Fruit fly (Drosophila melanogaster) whole organism, embryonic: ENCODE data around the gene CG5846.
A peak's percentile ranks its signal among the peaks of the same experiment; 100 is the strongest.

ENCODE experiments used
- Abd-B ChIP-seq: fragments of 200-800 bp; sonication (Bioruptor generic); optimal IDR thresholded peaks from 2 replicates; lab custom pipeline; 2018; ENCODE audit warnings: missing biosample characterization, mild to moderate bottlenecking, missing genetic modification characterization, moderate library complexity
- Antp ChIP-seq: fragments of 200-800 bp; sonication (Bioruptor generic); optimal IDR thresholded peaks from 3 replicates; lab custom pipeline; 2016; ENCODE audit warnings: missing biosample characterization, missing genetic modification characterization
- Awh ChIP-seq: fragments of 200-800 bp; sonication (Bioruptor generic); IDR thresholded peaks from 2 replicates; pipeline ENCODE4, ENCODE4 v1.3.6; 2022; ENCODE audit warnings: missing biosample characterization, missing genetic modification characterization
- CG10274 ChIP-seq: fragments of 200-800 bp; sonication (Bioruptor generic); optimal IDR thresholded peaks from 3 replicates; lab custom pipeline; 2017; ENCODE audit warnings: missing biosample characterization, mild to moderate bottlenecking, missing genetic modification characterization
- CG10366 ChIP-seq: fragments of 200-800 bp; sonication (Bioruptor generic); IDR thresholded peaks from 2 replicates; pipeline ENCODE4 v1.3.6; 2022; ENCODE audit warnings: missing biosample characterization, missing genetic modification characterization
- CG10462 ChIP-seq: fragments of 200-800 bp; sonication (Bioruptor generic); optimal IDR thresholded peaks from 2 replicates; lab custom pipeline; 2016; ENCODE audit warnings: missing biosample characterization, missing genetic modification characterization
- CG14965 ChIP-seq: fragments of 200-800 bp; sonication (Bioruptor generic); optimal IDR thresholded peaks from 2 replicates; lab custom pipeline; 2016; ENCODE audit warnings: missing biosample characterization, missing genetic modification characterization, borderline replicate concordance
- CG16779 ChIP-seq: fragments of 200-800 bp; sonication (Bioruptor generic); IDR thresholded peaks from 2 replicates; pipeline ENCODE4 v1.3.6; 2022; ENCODE audit warnings: missing biosample characterization, missing genetic modification characterization
- CG16863 ChIP-seq: fragments of 200-800 bp; sonication (Bioruptor generic); optimal IDR thresholded peaks from 3 replicates; lab custom pipeline; 2016; ENCODE audit warnings: missing biosample characterization, missing genetic modification characterization
- CG17361 ChIP-seq: fragments of 200-800 bp; sonication (Bioruptor generic); IDR thresholded peaks from 3 replicates; pipeline ENCODE4 v1.3.6; 2022; ENCODE audit warnings: missing biosample characterization, missing genetic modification characterization
- CG3407 ChIP-seq: fragments of 200-800 bp; sonication (Bioruptor generic); optimal IDR thresholded peaks from 2 replicates; lab custom pipeline; 2018; ENCODE audit warnings: missing biosample characterization, mild to moderate bottlenecking, missing genetic modification characterization
- CG3838 ChIP-seq: fragments of 200-800 bp; sonication (Bioruptor generic); optimal IDR thresholded peaks from 3 replicates; lab custom pipeline; 2016; ENCODE audit warnings: missing biosample characterization, missing genetic modification characterization
- CG4282 ChIP-seq: fragments of 200-800 bp; sonication (Bioruptor generic); optimal IDR thresholded peaks from 2 replicates; lab custom pipeline; 2016; ENCODE audit warnings: missing biosample characterization, missing genetic modification characterization
- CG4328 ChIP-seq: fragments of 200-800 bp; sonication (Bioruptor generic); optimal IDR thresholded peaks from 3 replicates; lab custom pipeline; 2017; ENCODE audit warnings: missing biosample characterization, missing genetic modification reagents, missing genetic modification characterization
- CG4707 ChIP-seq: fragments of 200-800 bp; sonication (Bioruptor generic); optimal IDR thresholded peaks from 2 replicates; lab custom pipeline; 2018; ENCODE audit warnings: missing biosample characterization, mild to moderate bottlenecking, missing genetic modification characterization, moderate library complexity
- CG6689 ChIP-seq: fragments of 200-800 bp; sonication (Bioruptor generic); IDR thresholded peaks from 2 replicates; pipeline ENCODE4 v1.3.6; 2022; ENCODE audit warnings: missing biosample characterization, missing genetic modification characterization
- CG7357 ChIP-seq: fragments of 200-800 bp; sonication (Bioruptor generic); IDR thresholded peaks from 3 replicates; pipeline ENCODE4 v1.3.6; 2022; ENCODE audit warnings: missing biosample characterization, missing genetic modification characterization
- CG7556 ChIP-seq: fragments of 200-800 bp; sonication (Bioruptor generic); optimal IDR thresholded peaks from 2 replicates; lab custom pipeline; 2017; ENCODE audit warnings: missing biosample characterization, mild to moderate bottlenecking, missing genetic modification characterization
- CrebB ChIP-seq: fragments of 200-800 bp; sonication (Bioruptor generic); optimal IDR thresholded peaks from 3 replicates; lab custom pipeline; 2018; ENCODE audit warnings: missing biosample characterization, mild to moderate bottlenecking, missing genetic modification characterization
- Dip2 ChIP-seq: fragments of 200-800 bp; sonication (Bioruptor generic); IDR thresholded peaks from 2 replicates; pipeline ENCODE4 v1.3.6; 2022; ENCODE audit warnings: missing biosample characterization, missing genetic modification characterization
- Doc2 ChIP-seq: fragments of 200-800 bp; sonication (Bioruptor generic); IDR thresholded peaks from 2 replicates; pipeline ENCODE4 v1.3.6; 2022; ENCODE audit warnings: missing biosample characterization, missing genetic modification characterization
- E2f1 ChIP-seq: fragments of 200-800 bp; sonication (Bioruptor generic); IDR thresholded peaks from 2 replicates; pipeline ENCODE4 v1.3.6; 2022; ENCODE audit warnings: missing biosample characterization, missing genetic modification characterization
- Hand ChIP-seq: fragments of 200-800 bp; sonication (Bioruptor generic); optimal IDR thresholded peaks from 2 replicates; lab custom pipeline; 2017; ENCODE audit warnings: mild to moderate bottlenecking, missing biosample characterization, missing genetic modification reagents, missing genetic modification characterization
- Hr51 ChIP-seq, 2 experiments: fragments of 200-800 bp; sonication (Bioruptor generic); optimal IDR thresholded peaks; 2 replicates in 1 of 2; 3 replicates in 1 of 2; lab custom pipeline; 2016 to 2018; ENCODE audit warnings: missing biosample characterization in 2 of 2, missing genetic modification characterization in 2 of 2, mild to moderate bottlenecking in 1 of 2, moderate library complexity in 1 of 2
- Hsf ChIP-seq: fragments of 200-800 bp; sonication (Bioruptor generic); optimal IDR thresholded peaks from 3 replicates; lab custom pipeline; 2016; ENCODE audit warnings: missing biosample characterization, missing genetic modification characterization
- Jarid2 ChIP-seq: fragments of 200-800 bp; sonication (Bioruptor generic); optimal IDR thresholded peaks from 3 replicates; lab custom pipeline; 2017; ENCODE audit warnings: mild to moderate bottlenecking, missing biosample characterization, missing genetic modification reagents, missing genetic modification characterization
- MTF-1 ChIP-seq: fragments of 200-800 bp; sonication (Bioruptor generic); optimal IDR thresholded peaks from 2 replicates; lab custom pipeline; 2018; ENCODE audit warnings: missing biosample characterization, mild to moderate bottlenecking, missing genetic modification characterization, borderline replicate concordance
- Nf-YA ChIP-seq: fragments of 200-800 bp; sonication (Bioruptor generic); IDR thresholded peaks from 2 replicates; pipeline ENCODE4 v1.3.6; 2022; ENCODE audit warnings: missing biosample characterization, missing genetic modification characterization
- Ptx1 ChIP-seq: fragments of 200-800 bp; sonication (Bioruptor generic); IDR thresholded peaks from 2 replicates; pipeline ENCODE4 v1.3.6; 2022; ENCODE audit warnings: missing biosample characterization, missing genetic modification characterization
- Sox102F ChIP-seq: fragments of 200-800 bp; sonication (Bioruptor generic); optimal IDR thresholded peaks from 2 replicates; lab custom pipeline; 2018; ENCODE audit warnings: missing biosample characterization, mild to moderate bottlenecking, missing genetic modification characterization, moderate library complexity
- aop ChIP-seq: fragments of 200-800 bp; sonication (Bioruptor generic); IDR thresholded peaks from 2 replicates; pipeline ENCODE4 v1.3.6; 2022; ENCODE audit warnings: missing biosample characterization, missing genetic modification characterization
- caup ChIP-seq: fragments of 200-800 bp; sonication (Bioruptor generic); optimal IDR thresholded peaks from 3 replicates; lab custom pipeline; 2017; ENCODE audit warnings: missing biosample characterization, mild to moderate bottlenecking, missing genetic modification characterization, moderate library complexity; ENCODE audit not compliant: severe bottlenecking
- ci ChIP-seq: fragments of 200-800 bp; sonication (Bioruptor generic); IDR thresholded peaks from 3 replicates; pipeline ENCODE4 v1.3.6; 2022; ENCODE audit warnings: missing biosample characterization, missing genetic modification characterization
- dan ChIP-seq: fragments of 200-800 bp; sonication (Bioruptor generic); IDR thresholded peaks from 2 replicates; pipeline ENCODE4 v1.3.6; 2022; ENCODE audit warnings: missing biosample characterization, missing genetic modification characterization
- danr ChIP-seq: fragments of 200-800 bp; sonication (Bioruptor generic); IDR thresholded peaks from 2 replicates; pipeline ENCODE4 v1.3.6; 2022; ENCODE audit warnings: missing biosample characterization, missing genetic modification characterization
- esg ChIP-seq: fragments of 200-800 bp; sonication (Bioruptor generic); conservative IDR thresholded peaks from 2 replicates; pipeline ENCODE4 v1.3.6; 2022; ENCODE audit warnings: missing biosample characterization, missing genetic modification characterization
- fd96Cb ChIP-seq: fragments of 200-800 bp; sonication (Bioruptor generic); optimal IDR thresholded peaks from 2 replicates; lab custom pipeline; 2018; ENCODE audit warnings: missing biosample characterization, mild to moderate bottlenecking, missing genetic modification characterization, moderate library complexity
- ftz-f1 ChIP-seq: fragments of 200-800 bp; sonication (Bioruptor generic); optimal IDR thresholded peaks from 2 replicates; lab custom pipeline; 2016; ENCODE audit warnings: missing biosample characterization, missing genetic modification characterization
- h ChIP-seq: fragments of >200 bp; optimal IDR thresholded peaks from 2 replicates; lab custom pipeline; 2017
- her ChIP-seq: fragments of 200-800 bp; sonication (Bioruptor generic); optimal IDR thresholded peaks from 2 replicates; lab custom pipeline; 2016; ENCODE audit warnings: missing biosample characterization, missing genetic modification characterization
- inv ChIP-seq: fragments of 200-800 bp; sonication (Bioruptor generic); IDR thresholded peaks from 2 replicates; pipeline ENCODE4 v1.3.6; 2022; ENCODE audit warnings: missing biosample characterization, missing genetic modification characterization; ENCODE audit not compliant: partially characterized antibody
- onecut ChIP-seq: fragments of 200-800 bp; sonication (Bioruptor generic); IDR thresholded peaks from 2 replicates; pipeline ENCODE4 v1.3.6; 2022; ENCODE audit warnings: missing biosample characterization, missing genetic modification characterization
- p53 ChIP-seq: fragments of 200-800 bp; sonication (Bioruptor generic); optimal IDR thresholded peaks from 2 replicates; lab custom pipeline; 2016; ENCODE audit warnings: missing biosample characterization, missing genetic modification characterization
- pan ChIP-seq, 4 experiments: fragments of >200 bp in 3 of 4; fragments of 200-800 bp in 1 of 4; sonication (Bioruptor generic) in 1 of 4; optimal IDR thresholded peaks in 3 of 4; IDR thresholded peaks in 1 of 4; 2 replicates each; pipeline versions ENCODE4 v1.3.6 to Lab custom; 2017 to 2022; ENCODE audit warnings: missing biosample characterization in 2 of 4, missing genetic modification characterization in 2 of 4, mixed read lengths in 1 of 4
- sim ChIP-seq: fragments of 200-800 bp; sonication (Bioruptor generic); IDR thresholded peaks from 2 replicates; pipeline ENCODE4 v1.3.6; 2022; ENCODE audit warnings: missing biosample characterization, missing genetic modification characterization
- ssp ChIP-seq: fragments of 200-800 bp; sonication (Bioruptor generic); IDR thresholded peaks from 2 replicates; pipeline ENCODE4 v1.3.6; 2022; ENCODE audit warnings: missing biosample characterization, missing genetic modification characterization
- stwl ChIP-seq: fragments of 200-800 bp; sonication (Bioruptor generic); optimal IDR thresholded peaks from 3 replicates; lab custom pipeline; 2018; ENCODE audit warnings: missing biosample characterization, mild to moderate bottlenecking, missing genetic modification characterization, moderate library complexity
- tgo ChIP-seq: fragments of 200-800 bp; sonication (Bioruptor generic); IDR thresholded peaks from 3 replicates; pipeline ENCODE4 v1.3.6; 2022; ENCODE audit warnings: missing biosample characterization, missing genetic modification characterization
- vfl ChIP-seq: fragments of 200-800 bp; sonication (Bioruptor generic); optimal IDR thresholded peaks from 2 replicates; lab custom pipeline; 2016; ENCODE audit warnings: missing biosample characterization, missing genetic modification characterization
- vnd ChIP-seq: fragments of 200-800 bp; sonication (Bioruptor generic); IDR thresholded peaks from 3 replicates; pipeline ENCODE4 v1.3.6; 2022; ENCODE audit warnings: missing biosample characterization, missing genetic modification characterization; ENCODE audit not compliant: partially characterized antibody

Gene CG5846

dm6 chr2L:10003593-10003992 lies 46.6 kb upstream of the CG5846 start, which contains the start of gene Ndf (continued):
- TF ChIP-seq CG3838 (GFP tag; lab: Kevin White, UChicago) (no peak), CG10366 (peak; percentile 57), MTF-1 (GFP tag; lab: Kevin White, UChicago) (peak; percentile 31), CG6689 (GFP tag; lab: Robert Waterston, UW) (peak; percentile 63), Hsf (GFP tag; lab: Kevin White, UChicago) (peak; percentile 77), Jarid2 (GFP tag; lab: Kevin White, UChicago) (no peak), vfl (peak; percentile 70), danr (GFP tag; lab: Robert Waterston, UW) (no peak), Hr51 (GFP tag; optimal IDR thresholded peaks at IDR 0.05; lab: Kevin White, UChicago) (peak; percentile 43 to 62), dan (GFP tag; lab: Robert Waterston, UW) (no peak), CG7556 (GFP tag; lab: Kevin White, UChicago) (peak; percentile 41), caup (GFP tag; lab: Kevin White, UChicago) (peak; percentile 78), CG10462 (no peak), vnd (GFP tag; lab: Robert Waterston, UW) (peak; percentile 62), onecut (peak; percentile 72), CG7357 (GFP tag; lab: Robert Waterston, UW) (no peak), CG4707 (GFP tag; lab: Kevin White, UChicago) (no peak), her (peak; percentile 16), esg (GFP tag; lab: Robert Waterston, UW) (no peak; the same call in 1 of the 2 replicates), ssp (GFP tag; lab: Robert Waterston, UW) (peak; percentile 45), Doc2 (GFP tag; lab: Robert Waterston, UW) (no peak), Dip2 (GFP tag; lab: Robert Waterston, UW) (no peak), sim (no peak), CG16779 (peak; percentile 67; the same call in 1 of the 2 replicates), fd96Cb (tag; lab: Kevin White, UChicago) (peak; percentile 21), Hand (no peak), CG14965 (GFP tag; lab: Kevin White, UChicago) (no peak), CG10274 (GFP tag; lab: Kevin White, UChicago) (peak; percentile 9), pan (optimal IDR thresholded peaks at IDR 0.05; lab: Kevin White, UChicago) (no peak), pan (GFP tag; optimal IDR thresholded peaks at IDR 0.05 in 1 of 2, IDR thresholded peaks at IDR 0.05 in 1 of 2) (peak in 1 of 2 experiments; percentile 68), Sox102F (GFP tag; lab: Kevin White, UChicago) (no peak), E2f1 (GFP tag; lab: Robert Waterston, UW) (peak; percentile 70), Awh (GFP tag; lab: Robert Waterston, UW) (0 out of 2 replicates have a peak, but pooled peaks have one; percentile 8), CG17361 (GFP tag; lab: Robert Waterston, UW) (peak; percentile 67), Ptx1 (GFP tag; lab: Robert Waterston, UW) (peak; percentile 60), Antp (GFP tag; lab: Kevin White, UChicago) (peak; percentile 61), CG16863 (GFP tag; lab: Kevin White, UChicago) (no peak), inv (GFP tag; lab: Robert Waterston, UW) (peak; percentile 73), Abd-B (peak; percentile 22), CG4282 (GFP tag; lab: Kevin White, UChicago) (peak; percentile 22), ftz-f1 (peak; percentile 41), h (lab: Kevin White, UChicago) (no peak), tgo (GFP tag; lab: Robert Waterston, UW) (peak; percentile 58), CrebB (tag; lab: Kevin White, UChicago) (peak; percentile 66), CG3407 (peak; percentile 43), aop (GFP tag; lab: Robert Waterston, UW) (no peak), Nf-YA (GFP tag; lab: Robert Waterston, UW) (no peak; the same call in 1 of the 2 replicates), p53 (GFP tag; lab: Kevin White, UChicago) (no peak), ci (GFP tag; lab: Robert Waterston, UW) (peak; percentile 88), CG4328 (GFP tag; lab: Kevin White, UChicago) (peak; percentile 59), stwl (peak; percentile 93)
